Fruit fly (Drosophila melanogaster) whole organism, prepupa: Measurements from ENCODE around the gene Sdic3.
A peak's percentile ranks its signal among the peaks of the same experiment; 100 is the strongest.

Experiments
- Blimp-1 ChIP-seq: fragments of 200-800 bp; sonication (Bioruptor generic); optimal IDR thresholded peaks from 3 replicates; lab custom pipeline; 2017; ENCODE audit warnings: missing biosample characterization, missing genetic modification characterization, mild to moderate bottlenecking, moderate library complexity, missing genetic modification reagents
- CG10669 ChIP-seq: fragments of 200-800 bp; sonication (Bioruptor generic); optimal IDR thresholded peaks from 3 replicates; lab custom pipeline; 2018; ENCODE audit warnings: missing biosample characterization, mild to moderate bottlenecking, missing genetic modification characterization, moderate library complexity
- CG11762 ChIP-seq: fragments of 200-800 bp; sonication (Bioruptor generic); optimal IDR thresholded peaks from 3 replicates; lab custom pipeline; 2016; ENCODE audit warnings: missing biosample characterization, missing genetic modification characterization; ENCODE audit not compliant: insufficient read depth
- CG15336 ChIP-seq: fragments of 200-800 bp; sonication (Bioruptor generic); IDR thresholded peaks from 2 replicates; pipeline ENCODE4 v1.3.6; 2022; ENCODE audit warnings: missing biosample characterization, missing genetic modification characterization
- CG1621 ChIP-seq: fragments of 200-800 bp; sonication (Bioruptor generic); optimal IDR thresholded peaks from 3 replicates; lab custom pipeline; 2018; ENCODE audit warnings: missing biosample characterization, mild to moderate bottlenecking, missing genetic modification characterization
- CG16779 ChIP-seq: fragments of 200-800 bp; sonication (Bioruptor generic); optimal IDR thresholded peaks from 3 replicates; lab custom pipeline; 2017; ENCODE audit warnings: missing biosample characterization, mild to moderate bottlenecking, missing genetic modification characterization
- CG3032 ChIP-seq: fragments of 200-800 bp; optimal IDR thresholded peaks from 2 replicates; lab custom pipeline; 2019; ENCODE audit warnings: missing biosample characterization, mild to moderate bottlenecking, missing genetic modification characterization, moderate library complexity
- CG32006 ChIP-seq: fragments of 200-800 bp; sonication (Bioruptor generic); optimal IDR thresholded peaks from 3 replicates; lab custom pipeline; 2017; ENCODE audit warnings: missing biosample characterization, mild to moderate bottlenecking, missing genetic modification characterization
- CG34406 ChIP-seq: fragments of 200-800 bp; sonication (Bioruptor generic); optimal IDR thresholded peaks from 3 replicates; lab custom pipeline; 2016; ENCODE audit warnings: missing biosample characterization, missing genetic modification characterization
- CG6163 ChIP-seq: fragments of 200-800 bp; sonication (Bioruptor generic); IDR thresholded peaks from 3 replicates; pipeline ENCODE4 v1.3.6; 2022; ENCODE audit warnings: missing biosample characterization, missing genetic modification characterization
- CG6808 ChIP-seq: fragments of 200-800 bp; sonication (Bioruptor generic); optimal IDR thresholded peaks from 3 replicates; lab custom pipeline; 2017; ENCODE audit warnings: missing biosample characterization, missing genetic modification characterization, mild to moderate bottlenecking, moderate library complexity, missing genetic modification reagents
- CG6854 ChIP-seq: fragments of 200-800 bp; sonication (Bioruptor generic); optimal IDR thresholded peaks from 2 replicates; lab custom pipeline; 2017; ENCODE audit warnings: missing biosample characterization, mild to moderate bottlenecking, missing genetic modification characterization
- CG7368 ChIP-seq: fragments of 200-800 bp; sonication (Bioruptor generic); optimal IDR thresholded peaks from 3 replicates; lab custom pipeline; 2016; ENCODE audit warnings: missing biosample characterization, missing genetic modification characterization
- CG8119 ChIP-seq: fragments of 200-800 bp; sonication (Bioruptor generic); IDR thresholded peaks from 3 replicates; pipeline ENCODE4 v1.3.6; 2022; ENCODE audit warnings: missing biosample characterization, missing genetic modification characterization
- CG8319 ChIP-seq: fragments of 200-800 bp; sonication (Bioruptor generic); optimal IDR thresholded peaks from 3 replicates; lab custom pipeline; 2016; ENCODE audit warnings: missing biosample characterization, missing genetic modification characterization
- CG8632 ChIP-seq: fragments of 200-800 bp; sonication (Bioruptor generic); optimal IDR thresholded peaks from 3 replicates; lab custom pipeline; 2016; ENCODE audit warnings: missing biosample characterization, missing genetic modification characterization
- CG9139 ChIP-seq: fragments of 200-800 bp; sonication (Bioruptor generic); optimal IDR thresholded peaks from 3 replicates; lab custom pipeline; 2017; ENCODE audit warnings: missing biosample characterization, mild to moderate bottlenecking, missing genetic modification characterization
- Eip75B ChIP-seq: fragments of 200-800 bp; sonication (Bioruptor generic); optimal IDR thresholded peaks from 3 replicates; lab custom pipeline; 2016; ENCODE audit warnings: missing biosample characterization, missing genetic modification characterization
- Eip78C ChIP-seq: fragments of 200-800 bp; sonication (Bioruptor generic); peaks from one replicate; lab custom pipeline; 2016; ENCODE audit warnings: missing biosample characterization, missing genetic modification characterization
- Eip93F ChIP-seq: fragments of 200-800 bp; sonication (Bioruptor generic); optimal IDR thresholded peaks from 2 replicates; lab custom pipeline; 2016; ENCODE audit warnings: missing biosample characterization, mild to moderate bottlenecking, missing genetic modification characterization
- Ets96B ChIP-seq: fragments of 200-800 bp; optimal IDR thresholded peaks from 2 replicates; lab custom pipeline; 2019; ENCODE audit warnings: missing biosample characterization, mild to moderate bottlenecking, missing genetic modification characterization, moderate library complexity
- Gug ChIP-seq: fragments of 200-800 bp; sonication (Bioruptor generic); IDR thresholded peaks from 2 replicates; pipeline ENCODE4 v1.3.6; 2022; ENCODE audit warnings: missing biosample characterization, missing genetic modification characterization
- Hr4 ChIP-seq: fragments of 200-800 bp; sonication (Bioruptor generic); optimal IDR thresholded peaks from 3 replicates; lab custom pipeline; 2016; ENCODE audit warnings: missing biosample characterization, missing genetic modification characterization
- Lpt ChIP-seq: fragments of 200-800 bp; sonication (Bioruptor generic); optimal IDR thresholded peaks from 3 replicates; lab custom pipeline; 2016; ENCODE audit warnings: missing biosample characterization, missing genetic modification characterization
- OdsH ChIP-seq: fragments of 200-800 bp; sonication (Bioruptor generic); optimal IDR thresholded peaks from 3 replicates; lab custom pipeline; 2016; ENCODE audit warnings: missing biosample characterization, missing genetic modification characterization
- Sox102F ChIP-seq: fragments of 200-800 bp; sonication (Bioruptor generic); optimal IDR thresholded peaks from 2 replicates; lab custom pipeline; 2016; ENCODE audit warnings: missing biosample characterization, mild to moderate bottlenecking, missing genetic modification characterization
- Sox14 ChIP-seq: fragments of 200-800 bp; sonication (Bioruptor generic); optimal IDR thresholded peaks from 3 replicates; lab custom pipeline; 2016; ENCODE audit warnings: missing biosample characterization, missing genetic modification characterization
- achi ChIP-seq: fragments of 200-800 bp; sonication (Bioruptor generic); optimal IDR thresholded peaks from 3 replicates; lab custom pipeline; 2016; ENCODE audit warnings: missing biosample characterization, missing genetic modification characterization
- acj6 ChIP-seq: fragments of 200-800 bp; sonication (Bioruptor generic); optimal IDR thresholded peaks from 3 replicates; lab custom pipeline; 2016; ENCODE audit warnings: missing biosample characterization, missing genetic modification characterization
- dac ChIP-seq: fragments of 200-800 bp; sonication (Bioruptor generic); optimal IDR thresholded peaks from 2 replicates; lab custom pipeline; 2017; ENCODE audit warnings: missing biosample characterization, mild to moderate bottlenecking, missing genetic modification characterization
- dsx ChIP-seq: fragments of 200-800 bp; optimal IDR thresholded peaks from 3 replicates; lab custom pipeline; 2019; ENCODE audit warnings: missing biosample characterization, mild to moderate bottlenecking, missing genetic modification characterization, moderate library complexity; ENCODE audit not compliant: poor library complexity, severe bottlenecking
- eg ChIP-seq: fragments of 200-800 bp; sonication (Bioruptor generic); IDR thresholded peaks from 3 replicates; pipeline ENCODE4 v1.3.6; 2022; ENCODE audit warnings: missing biosample characterization, missing genetic modification characterization
- fd59A ChIP-seq: fragments of 200-800 bp; sonication (Bioruptor generic); optimal IDR thresholded peaks from 2 replicates; lab custom pipeline; 2017; ENCODE audit warnings: missing biosample characterization, mild to moderate bottlenecking, missing genetic modification characterization, missing genetic modification reagents
- fd85E ChIP-seq: fragments of 200-800 bp; sonication (Bioruptor generic); optimal IDR thresholded peaks from 3 replicates; lab custom pipeline; 2016; ENCODE audit warnings: missing biosample characterization, missing genetic modification characterization
- fkh ChIP-seq: fragments of 200-800 bp; sonication (Bioruptor generic); optimal IDR thresholded peaks from 3 replicates; lab custom pipeline; 2017; ENCODE audit warnings: missing biosample characterization, mild to moderate bottlenecking, missing genetic modification characterization, moderate library complexity
- net ChIP-seq: fragments of 200-800 bp; sonication (Bioruptor generic); optimal IDR thresholded peaks from 3 replicates; lab custom pipeline; 2016; ENCODE audit warnings: missing biosample characterization, missing genetic modification characterization
- salr ChIP-seq, 2 experiments: fragments of 200-800 bp; sonication (Bioruptor generic); optimal IDR thresholded peaks; 3 replicates each; lab custom pipeline; 2016 to 2018; ENCODE audit warnings: missing biosample characterization in 2 of 2, missing genetic modification characterization in 2 of 2, mild to moderate bottlenecking in 1 of 2
- spab ChIP-seq: fragments of 200-800 bp; sonication (Bioruptor generic); optimal IDR thresholded peaks from 2 replicates; lab custom pipeline; 2017; ENCODE audit warnings: missing biosample characterization, mild to moderate bottlenecking, missing genetic modification characterization, missing genetic modification reagents
- ss ChIP-seq, 2 experiments: fragments of 200-800 bp; sonication (Bioruptor generic); optimal IDR thresholded peaks; 2 replicates in 1 of 2; 3 replicates in 1 of 2; lab custom pipeline; 2017 to 2018; ENCODE audit warnings: mild to moderate bottlenecking in 2 of 2, missing biosample characterization in 2 of 2, missing genetic modification characterization in 2 of 2, moderate library complexity in 1 of 2
- topi ChIP-seq: fragments of 200-800 bp; sonication (Bioruptor generic); optimal IDR thresholded peaks from 3 replicates; lab custom pipeline; 2016; ENCODE audit warnings: missing biosample characterization, missing genetic modification characterization
- vri ChIP-seq: fragments of 200-800 bp; sonication (Bioruptor generic); optimal IDR thresholded peaks from 3 replicates; lab custom pipeline; 2016; ENCODE audit warnings: missing biosample characterization, mild to moderate bottlenecking, missing genetic modification characterization

Gene Sdic3

dm6 chrX:20159679-20160140, 34.3 kb downstream of the Sdic3 start, which contains the start of gene Rab35 (continued):
- TF ChIP-seq OdsH (peak; percentile 6), CG3032 (tag; lab: Kevin White, UChicago) (no peak), Hr4 (no peak), acj6 (GFP tag; lab: Kevin White, UChicago) (no peak), CG7368 (no peak), dsx (GFP tag; lab: Kevin White, UChicago) (no peak), fd85E (GFP tag; lab: Kevin White, UChicago) (no peak), fd59A (GFP tag; lab: Kevin White, UChicago) (no peak), CG11762 (no peak), Eip75B (GFP tag; lab: Kevin White, UChicago) (no peak), topi (peak; percentile 11), Sox14 (GFP tag; lab: Kevin White, UChicago) (no peak), fkh (GFP tag; lab: Kevin White, UChicago) (no peak), spab (GFP tag; lab: Kevin White, UChicago) (no peak)

DNA sequence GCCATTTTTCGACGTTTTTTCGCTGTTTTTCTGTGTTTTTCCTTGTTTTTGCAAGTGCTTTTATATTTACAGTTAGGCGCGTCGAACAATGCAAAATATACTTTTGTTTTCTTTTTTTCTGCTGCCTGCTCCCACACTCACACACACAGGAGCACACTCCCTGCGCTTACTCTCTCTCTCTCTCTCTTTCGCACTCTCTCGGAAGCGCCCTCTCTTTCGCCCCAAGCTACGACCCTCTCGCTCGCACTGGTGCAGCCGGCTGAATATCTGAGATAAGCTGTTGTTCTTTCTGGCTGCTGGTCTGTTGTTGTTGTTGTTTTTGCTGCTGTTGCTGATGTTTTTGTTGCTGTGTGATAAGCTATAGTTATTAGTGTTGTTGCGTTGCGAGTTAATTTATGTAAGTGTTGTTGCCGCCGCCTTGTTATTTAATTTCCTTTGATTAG, 35.1 kb downstream of the Sdic3 start:
- peak; percentile 40 for TF ChIP-seq dsx (GFP tag; lab: Kevin White, UChicago)
- TF ChIP-seq CG8319 (GFP tag; lab: Kevin White, UChicago) = no peak
- no peak for TF ChIP-seq CG6854
- peak; percentile 32 for TF ChIP-seq CG9139 (GFP tag; lab: Kevin White, UChicago)
- no peak for TF ChIP-seq Sox102F (GFP tag; lab: Kevin White, UChicago)
- TF ChIP-seq Eip78C = peak; percentile 52
- TF ChIP-seq CG3032 (tag; lab: Kevin White, UChicago) = peak; percentile 7
- no peak for TF ChIP-seq achi
- TF ChIP-seq CG8632 (GFP tag; lab: Kevin White, UChicago) = peak; percentile 12
- TF ChIP-seq CG15336 = peak; percentile 43; the same call in 1 of the 2 replicates
- TF ChIP-seq topi = peak; percentile 46
- peak; percentile 29 for TF ChIP-seq Ets96B
- TF ChIP-seq vri = peak; percentile 63
- TF ChIP-seq Eip93F = no peak
- TF ChIP-seq CG8119 (GFP tag; lab: Robert Waterston, UW) = peak; percentile 47; the same call in 1 of the 3 replicates
- peak; percentile 75 for TF ChIP-seq eg
- TF ChIP-seq Eip75B (GFP tag; lab: Kevin White, UChicago) = peak; percentile 28
- peak; percentile 26 for TF ChIP-seq net (GFP tag; lab: Kevin White, UChicago)
- peak; percentile 38 to 70 for TF ChIP-seq ss (GFP tag; optimal IDR thresholded peaks at IDR 0.05; lab: Kevin White, UChicago)
- TF ChIP-seq Hr4 = no peak
- TF ChIP-seq dac (GFP tag; lab: Kevin White, UChicago) = peak; percentile 34
- TF ChIP-seq CG10669 (GFP tag; lab: Kevin White, UChicago) = peak; percentile 23
- TF ChIP-seq Sox14 (GFP tag; lab: Kevin White, UChicago) = peak; percentile 67
- peak; percentile 19 for TF ChIP-seq CG34406 (GFP tag; lab: Kevin White, UChicago)
- peak; percentile 28 for TF ChIP-seq CG32006 (GFP tag; lab: Kevin White, UChicago)
- TF ChIP-seq CG6163 = peak; percentile 75; the same call in 2 of the 3 replicates
- peak; percentile 16 for TF ChIP-seq Blimp-1
- peak; percentile 47 for TF ChIP-seq CG16779
- peak; percentile 21 for TF ChIP-seq CG1621 (tag; lab: Kevin White, UChicago)
- peak; percentile 18 for TF ChIP-seq CG6808 (GFP tag; lab: Kevin White, UChicago)
- TF ChIP-seq acj6 (GFP tag; lab: Kevin White, UChicago) = no peak
- no peak for TF ChIP-seq CG11762
- TF ChIP-seq salr (GFP tag; optimal IDR thresholded peaks at IDR 0.05; lab: Kevin White, UChicago) = peak in 1 of 2 experiments; percentile 16
- TF ChIP-seq Gug (GFP tag; lab: Robert Waterston, UW) = peak; percentile 39
- peak; percentile 28 for TF ChIP-seq fkh (GFP tag; lab: Kevin White, UChicago)
- peak; percentile 15 for TF ChIP-seq Lpt (GFP tag; lab: Kevin White, UChicago)
